Worm (Caenorhabditis elegans) whole organism, L3 larva: ENCODE measurements around the gene Y49A10A.2.

Source experiments
- aly-2 ChIP-seq: fragments of 150-350 bp; optimal IDR thresholded peaks from 2 replicates; lab custom pipeline; 2014; ENCODE audit warnings: missing biosample characterization, missing genetic modification characterization
- ceh-16 ChIP-seq: sonication (generic microtip); optimal IDR thresholded peaks from 2 replicates; lab custom pipeline; 2017; ENCODE audit warnings: missing biosample characterization, missing genetic modification characterization
- ceh-9 ChIP-seq: sonication (generic microtip); optimal IDR thresholded peaks from 2 replicates; lab custom pipeline; 2018; ENCODE audit warnings: missing biosample characterization, missing genetic modification characterization
- daf-12 ChIP-seq: fragments of 150-350 bp; optimal IDR thresholded peaks from 2 replicates; lab custom pipeline; 2014; ENCODE audit warnings: missing biosample characterization, missing genetic modification reagents, missing genetic modification characterization
- elt-1 ChIP-seq: fragments of 150-350 bp; optimal IDR thresholded peaks from 2 replicates; lab custom pipeline; 2014; ENCODE audit warnings: missing biosample characterization, missing genetic modification characterization
- elt-2 ChIP-seq: sonication (generic microtip); optimal IDR thresholded peaks from 2 replicates; lab custom pipeline; 2016; ENCODE audit warnings: missing genetic modification reagents, mild to moderate bottlenecking, missing genetic modification characterization, missing compliant biosample characterization
- eor-1 ChIP-seq, 2 experiments: fragments of 150-350 bp; optimal IDR thresholded peaks; 2 replicates each; lab custom pipeline; 2014 to 2018; ENCODE audit warnings: missing biosample characterization in 2 of 2, missing genetic modification characterization in 2 of 2
- fkh-10 ChIP-seq: sonication (generic microtip); optimal IDR thresholded peaks from 2 replicates; lab custom pipeline; 2017; ENCODE audit warnings: missing biosample characterization, missing genetic modification reagents, missing genetic modification characterization
- fos-1 ChIP-seq: fragments of 150-350 bp; optimal IDR thresholded peaks from 2 replicates; lab custom pipeline; 2014; ENCODE audit warnings: missing biosample characterization, missing genetic modification characterization
- hmg-11 ChIP-seq: sonication (generic microtip); optimal IDR thresholded peaks from 2 replicates; lab custom pipeline; 2016; ENCODE audit warnings: missing genetic modification characterization, missing compliant biosample characterization
- jun-1 ChIP-seq: fragments of 150-350 bp; optimal IDR thresholded peaks from 2 replicates; lab custom pipeline; 2014; ENCODE audit warnings: missing biosample characterization, missing genetic modification reagents, missing genetic modification characterization
- lin-15B ChIP-seq: fragments of 150-350 bp; optimal IDR thresholded peaks from 2 replicates; lab custom pipeline; 2014; ENCODE audit warnings: missing biosample characterization, missing genetic modification characterization
- lsy-12 ChIP-seq: sonication (generic microtip); optimal IDR thresholded peaks from 2 replicates; lab custom pipeline; 2016; ENCODE audit warnings: mild to moderate bottlenecking, missing genetic modification characterization, missing compliant biosample characterization
- nfya-1 ChIP-seq: sonication (generic microtip); optimal IDR thresholded peaks from 2 replicates; lab custom pipeline; 2017; ENCODE audit warnings: missing genetic modification characterization, mild to moderate bottlenecking, missing compliant biosample characterization, antibody characterized with exemption, moderate library complexity; ENCODE audit not compliant: insufficient read depth
- nhr-11 ChIP-seq: fragments of 150-350 bp; optimal IDR thresholded peaks from 2 replicates; lab custom pipeline; 2014; ENCODE audit warnings: missing biosample characterization, missing genetic modification characterization
- nhr-12 ChIP-seq: fragments of 150-350 bp; optimal IDR thresholded peaks from 2 replicates; lab custom pipeline; 2014; ENCODE audit warnings: missing biosample characterization, missing genetic modification characterization
- nhr-23 ChIP-seq: fragments of 150-350 bp; optimal IDR thresholded peaks from 2 replicates; lab custom pipeline; 2014; ENCODE audit warnings: missing biosample characterization, missing genetic modification reagents, missing genetic modification characterization
- nhr-237 ChIP-seq: fragments of 150-350 bp; optimal IDR thresholded peaks from 2 replicates; lab custom pipeline; 2014; ENCODE audit warnings: missing biosample characterization, missing genetic modification characterization
- nhr-25 ChIP-seq: sonication (generic microtip); optimal IDR thresholded peaks from 2 replicates; lab custom pipeline; 2017; ENCODE audit warnings: missing biosample characterization, missing genetic modification characterization
- nhr-43 ChIP-seq: sonication (generic microtip); optimal IDR thresholded peaks from 2 replicates; lab custom pipeline; 2016; ENCODE audit warnings: mild to moderate bottlenecking, missing genetic modification characterization, missing compliant biosample characterization; ENCODE audit not compliant: poor library complexity, severe bottlenecking
- pha-4 ChIP-seq: fragments of 150-350 bp; optimal IDR thresholded peaks from 2 replicates; lab custom pipeline; 2014; ENCODE audit warnings: missing biosample characterization, missing genetic modification reagents, missing genetic modification characterization
- sea-2 ChIP-seq: fragments of 150-350 bp; sonication (generic microtip); optimal IDR thresholded peaks from 4 replicates; lab custom pipeline; 2014; ENCODE audit warnings: missing biosample characterization, missing genetic modification reagents, missing genetic modification characterization
- skn-1 ChIP-seq: fragments of 150-350 bp; optimal IDR thresholded peaks from 2 replicates; lab custom pipeline; 2014; ENCODE audit warnings: missing biosample characterization, missing genetic modification characterization
- snpc-4 ChIP-seq: fragments of 150-350 bp; optimal IDR thresholded peaks from 2 replicates; lab custom pipeline; 2014; ENCODE audit warnings: missing biosample characterization, missing genetic modification characterization
- tbx-2 ChIP-seq: sonication (generic microtip); optimal IDR thresholded peaks from 2 replicates; lab custom pipeline; 2016; ENCODE audit warnings: mild to moderate bottlenecking, missing genetic modification characterization, missing compliant biosample characterization
- unc-39 ChIP-seq: sonication (generic microtip); optimal IDR thresholded peaks from 4 replicates; lab custom pipeline; 2017; ENCODE audit warnings: missing biosample characterization, missing genetic modification characterization
- zag-1 ChIP-seq: fragments of 150-350 bp; optimal IDR thresholded peaks from 2 replicates; lab custom pipeline; 2014; ENCODE audit warnings: missing biosample characterization, missing genetic modification characterization
- ztf-11 ChIP-seq: fragments of 150-350 bp; optimal IDR thresholded peaks from 2 replicates; lab custom pipeline; 2014; ENCODE audit warnings: missing biosample characterization, missing genetic modification characterization

Y49A10A.2 gene

DNA sequence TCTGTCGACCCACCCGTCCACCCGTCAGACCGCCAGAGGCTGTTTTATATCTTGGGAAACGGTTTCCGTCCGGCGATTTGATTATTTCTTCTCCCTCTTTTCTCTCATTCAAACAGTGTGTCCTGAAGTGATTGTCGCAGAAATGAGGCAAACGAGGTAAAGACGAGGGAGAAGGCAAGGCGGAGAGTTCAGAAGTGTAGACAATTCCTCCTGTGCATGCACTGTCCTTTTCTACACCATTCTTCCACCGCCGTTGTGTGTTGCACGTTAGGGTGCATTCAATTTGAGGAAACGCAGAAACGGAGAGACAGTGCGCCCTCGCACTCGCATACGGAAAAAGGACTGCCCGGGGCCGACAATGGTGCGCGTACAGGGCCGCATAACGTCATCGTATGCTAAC is 23.2 kb upstream of the Y49A10A.2 start:
- TF ChIP-seq elt-2 (tag; lab: Kevin White, UChicago) (peak; percentile 9), tbx-2 (tag; lab: Kevin White, UChicago) (no peak), pha-4 (tag; lab: Kevin White, UChicago) (peak; percentile 5), unc-39 (tag; lab: Kevin White, UChicago) (no peak), nhr-23 (peak; percentile 30), jun-1 (tag; lab: Kevin White, UChicago) (peak; percentile 41), elt-1 (tag; lab: Kevin White, UChicago) (no peak), lin-15B (tag; lab: Kevin White, UChicago) (no peak), fos-1 (tag; lab: Kevin White, UChicago) (no peak), lsy-12 (tag; lab: Kevin White, UChicago) (peak; percentile 67)
- TF ChIP-seq, all 47 proteins: peak for 5

ce11 chrX:10395177-10395576 is 22.7 kb upstream of the Y49A10A.2 start:
- TF ChIP-seq skn-1, result no peak
- TF ChIP-seq elt-2 (tag; lab: Kevin White, UChicago), result peak; percentile 70
- TF ChIP-seq sea-2, result no peak
- TF ChIP-seq, all 47 proteins: peak for 1

DNA sequence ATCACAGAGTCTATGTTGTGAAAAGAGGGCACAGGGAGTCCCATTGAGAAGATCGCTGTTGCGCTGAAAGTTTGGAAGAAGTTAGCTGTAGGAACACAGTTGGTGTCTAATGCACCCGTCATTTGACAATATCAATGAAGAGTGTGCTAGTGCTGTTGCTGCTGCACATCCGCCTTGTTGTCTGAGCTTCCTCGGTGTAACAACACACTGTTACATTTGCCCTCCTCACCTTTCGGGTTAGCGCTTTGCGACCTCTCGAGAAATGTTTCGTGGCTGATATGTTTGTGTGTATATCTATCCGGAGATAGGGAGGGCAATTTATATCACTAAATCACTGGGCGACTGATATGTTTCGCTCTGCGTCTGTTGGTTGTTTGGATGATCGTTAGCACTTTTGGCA is 21.8 kb upstream of the Y49A10A.2 start:
- TF ChIP-seq nhr-11 (tag; lab: Kevin White, UChicago) (no peak), nfya-1 (peak; percentile 39), elt-2 (tag; lab: Kevin White, UChicago) (peak; percentile 34), hmg-11 (tag; lab: Kevin White, UChicago) (no peak), fkh-10 (no peak)

DNA sequence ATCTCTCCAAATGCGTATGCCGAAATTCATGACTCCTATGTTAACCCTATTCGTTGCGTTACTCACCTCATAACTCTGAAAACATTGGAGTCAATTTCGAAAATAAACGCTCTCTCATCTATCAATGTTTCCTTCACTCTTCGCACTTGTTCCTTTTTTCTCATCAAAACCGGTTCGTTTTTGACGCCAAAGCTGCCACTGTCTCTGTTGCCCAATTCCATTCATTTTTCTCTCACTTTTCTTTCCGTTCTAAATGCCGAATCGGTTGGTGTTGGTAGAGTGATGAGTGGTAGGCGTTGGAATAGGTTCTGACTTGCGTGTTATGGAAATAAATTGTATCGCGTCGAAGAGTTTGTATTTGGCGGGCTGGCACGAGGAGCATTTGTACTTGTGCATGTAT is 20.9 kb upstream of the Y49A10A.2 start:
- no peak for TF ChIP-seq sea-2
- TF ChIP-seq nhr-25 (tag; lab: Kevin White, UChicago), result peak; percentile 57
- no peak for TF ChIP-seq nfya-1
- TF ChIP-seq fos-1 (tag; lab: Kevin White, UChicago), result no peak

DNA sequence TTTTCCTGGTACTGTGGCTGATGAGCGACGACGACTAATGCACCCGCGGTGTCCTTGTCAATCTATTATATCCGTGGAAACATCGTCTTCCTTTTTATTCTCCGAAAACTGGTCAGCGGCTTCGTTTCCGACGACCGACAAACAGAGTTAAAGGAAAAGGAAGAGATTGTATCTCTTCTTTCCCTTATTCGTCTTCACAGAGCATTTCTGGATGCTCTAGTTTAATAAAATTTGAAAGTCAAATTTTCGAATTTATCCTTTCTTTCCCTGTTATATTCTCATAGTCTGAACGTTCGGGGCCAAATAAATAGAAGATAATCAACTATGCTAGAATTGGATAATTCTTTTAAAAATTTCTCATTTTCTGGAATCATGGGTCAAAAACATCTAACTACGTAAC is 20.3 kb upstream of the Y49A10A.2 start:
- TF ChIP-seq hmg-11 (tag; lab: Kevin White, UChicago), result peak; percentile 2
- no peak for TF ChIP-seq sea-2
- no peak for TF ChIP-seq nhr-25 (tag; lab: Kevin White, UChicago)

ce11 chrX:10391174-10391573 is 18.7 kb upstream of the Y49A10A.2 start:
- TF ChIP-seq ceh-9 (tag; lab: Kevin White, UChicago), result no peak
- TF ChIP-seq elt-2 (tag; lab: Kevin White, UChicago), result peak; percentile 9
- no peak for TF ChIP-seq elt-1 (tag; lab: Kevin White, UChicago)
- TF ChIP-seq aly-2 (tag; lab: Kevin White, UChicago), result no peak
- peak; percentile 23 for TF ChIP-seq hmg-11 (tag; lab: Kevin White, UChicago)
- TF ChIP-seq lin-15B (tag; lab: Kevin White, UChicago), result peak; percentile 59
- no peak for TF ChIP-seq fkh-10
- no peak for TF ChIP-seq eor-1 (tag; optimal IDR thresholded peaks at IDR 0.05; lab: Kevin White, UChicago)
- TF ChIP-seq pha-4 (tag; lab: Kevin White, UChicago), result peak; percentile 6
- no peak for TF ChIP-seq zag-1 (tag; lab: Kevin White, UChicago)
- peak; percentile 69 for TF ChIP-seq snpc-4
- TF ChIP-seq nhr-25 (tag; lab: Kevin White, UChicago), result peak; percentile 86

DNA sequence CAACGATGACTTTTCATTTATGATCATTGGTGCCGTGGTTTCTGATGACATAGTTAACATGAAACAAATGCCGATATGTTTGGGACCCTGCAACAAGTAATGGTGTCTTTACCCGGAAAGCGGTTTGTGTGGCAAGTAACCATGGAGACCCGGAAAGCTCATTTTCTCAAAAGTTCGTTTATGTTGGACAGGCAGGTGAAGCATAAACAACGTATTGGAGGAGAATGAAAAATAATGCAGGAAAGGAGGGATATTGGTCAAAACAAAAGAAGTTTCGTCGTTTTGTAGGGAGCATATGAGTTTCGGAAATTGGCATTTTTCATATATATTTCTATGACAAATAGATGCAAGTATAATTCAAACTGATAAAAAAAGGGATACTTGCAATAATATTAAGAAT is 13.9 kb upstream of the Y49A10A.2 start, which contains the start of gene dyf-6:
Gene dyf-6 (minus strand): TSS at position 101 of the 400 bp plus-strand sequence.
- TF ChIP-seq aly-2 (tag; lab: Kevin White, UChicago), result no peak
- TF ChIP-seq ceh-16, result no peak
- no peak for TF ChIP-seq nhr-237 (tag; lab: Kevin White, UChicago)
- no peak for TF ChIP-seq fkh-10
- no peak for TF ChIP-seq daf-12
- no peak for TF ChIP-seq elt-2 (tag; lab: Kevin White, UChicago)
- TF ChIP-seq ztf-11, result no peak
- no peak for TF ChIP-seq nhr-12
- TF ChIP-seq nhr-43 (tag; lab: Kevin White, UChicago), result no peak
- TF ChIP-seq, all 47 proteins: peak for 0
